Worm (Caenorhabditis elegans) whole organism, L1 larva: Measurements from ENCODE around the gene Y43F8B.3.

Experiments used
- C04F5.9 ChIP-seq: sonication (generic microtip); optimal IDR thresholded peaks from 2 replicates; lab custom pipeline; 2016; ENCODE audit warnings: missing genetic modification characterization, missing compliant biosample characterization
- Y116A8C.19 ChIP-seq: sonication (generic microtip); optimal IDR thresholded peaks from 2 replicates; lab custom pipeline; 2016; ENCODE audit warnings: missing compliant biosample characterization, missing genetic modification characterization, borderline replicate concordance
- aly-2 ChIP-seq: fragments of 150-350 bp; optimal IDR thresholded peaks from 2 replicates; lab custom pipeline; 2014; ENCODE audit warnings: missing biosample characterization, missing genetic modification characterization
- blmp-1 ChIP-seq: fragments of 150-350 bp; optimal IDR thresholded peaks from 2 replicates; lab custom pipeline; 2014; ENCODE audit warnings: missing biosample characterization, missing genetic modification characterization
- ceh-8 ChIP-seq: fragments of 200-800 bp; sonication (Bioruptor generic); optimal IDR thresholded peaks from 2 replicates; lab custom pipeline; 2018; ENCODE audit warnings: mild to moderate bottlenecking, missing genetic modification characterization, moderate library complexity, missing compliant biosample characterization
- ces-1 ChIP-seq: fragments of 150-350 bp; optimal IDR thresholded peaks from 2 replicates; lab custom pipeline; 2014; ENCODE audit warnings: missing biosample characterization, missing genetic modification reagents, missing genetic modification characterization
- elt-2 ChIP-seq: sonication (generic microtip); optimal IDR thresholded peaks from 2 replicates; lab custom pipeline; 2016; ENCODE audit warnings: missing genetic modification characterization, mild to moderate bottlenecking, inconsistent platforms, missing compliant biosample characterization, missing genetic modification reagents
- elt-3 ChIP-seq, 6 experiments: fragments of 150-350 bp in 1 of 6; sonication (generic microtip); optimal IDR thresholded peaks; 2 replicates each; lab custom pipeline; 2017 to 2018; ENCODE audit warnings: missing biosample characterization in 6 of 6, missing genetic modification characterization in 6 of 6, inconsistent platforms in 1 of 6
- fkh-8 ChIP-seq: sonication (generic microtip); optimal IDR thresholded peaks from 2 replicates; lab custom pipeline; 2016; ENCODE audit warnings: mild to moderate bottlenecking, missing genetic modification characterization, missing compliant biosample characterization
- fos-1 ChIP-seq: fragments of 150-350 bp; optimal IDR thresholded peaks from 2 replicates; lab custom pipeline; 2014; ENCODE audit warnings: missing biosample characterization, missing genetic modification characterization
- irx-1 ChIP-seq: sonication (generic microtip); optimal IDR thresholded peaks from 2 replicates; lab custom pipeline; 2016; ENCODE audit warnings: missing genetic modification characterization, missing compliant biosample characterization
- isw-1 ChIP-seq: fragments of 200-800 bp; sonication (Bioruptor generic); IDR thresholded peaks from 2 replicates; pipeline ENCODE4 v1.3.6; 2022; ENCODE audit warnings: missing genetic modification characterization, missing compliant biosample characterization
- jun-1 ChIP-seq: fragments of 150-350 bp; optimal IDR thresholded peaks from 2 replicates; lab custom pipeline; 2014; ENCODE audit warnings: missing biosample characterization, missing genetic modification reagents, missing genetic modification characterization
- lin-13 ChIP-seq: fragments of 150-350 bp; optimal IDR thresholded peaks from 2 replicates; lab custom pipeline; 2014; ENCODE audit warnings: missing biosample characterization, missing genetic modification reagents, missing genetic modification characterization
- lin-14 ChIP-seq: fragments of 200-800 bp; sonication (Bioruptor generic); optimal IDR thresholded peaks from 2 replicates; lab custom pipeline; 2018; ENCODE audit warnings: mild to moderate bottlenecking, missing genetic modification characterization, moderate library complexity, missing compliant biosample characterization
- lin-15B ChIP-seq: fragments of 150-350 bp; sonication (generic microtip); optimal IDR thresholded peaks from 3 replicates; lab custom pipeline; 2014; ENCODE audit warnings: missing biosample characterization, missing genetic modification characterization
- lin-35 ChIP-seq, 2 experiments: fragments of 150-350 bp; optimal IDR thresholded peaks; 2 replicates each; lab custom pipeline; 2014; ENCODE audit warnings: missing biosample characterization in 2 of 2, missing genetic modification characterization in 2 of 2, missing genetic modification reagents in 2 of 2
- mab-9 ChIP-seq: fragments of 200-800 bp; sonication (Bioruptor generic); IDR thresholded peaks from 2 replicates; pipeline ENCODE4 v1.3.6; 2022; ENCODE audit warnings: missing genetic modification reagents, missing genetic modification characterization, missing compliant biosample characterization
- mdl-1 ChIP-seq, 2 experiments: fragments of 150-350 bp; optimal IDR thresholded peaks; 2 replicates each; lab custom pipeline; 2014 to 2017; ENCODE audit warnings: missing biosample characterization in 2 of 2, missing genetic modification characterization in 2 of 2, inconsistent platforms in 1 of 2
- mef-2 ChIP-seq: fragments of 150-350 bp; optimal IDR thresholded peaks from 2 replicates; lab custom pipeline; 2014; ENCODE audit warnings: missing biosample characterization, missing genetic modification characterization
- nhr-11 ChIP-seq: fragments of 150-350 bp; optimal IDR thresholded peaks from 2 replicates; lab custom pipeline; 2014; ENCODE audit warnings: missing biosample characterization, missing genetic modification characterization
- nhr-19 ChIP-seq: fragments of 200-800 bp; sonication (Bioruptor generic); conservative IDR thresholded peaks from 2 replicates; pipeline ENCODE4 v1.3.6; 2022; ENCODE audit warnings: missing genetic modification characterization, missing compliant biosample characterization
- nhr-77 ChIP-seq: fragments of 150-350 bp; optimal IDR thresholded peaks from 2 replicates; lab custom pipeline; 2014; ENCODE audit warnings: missing biosample characterization, missing genetic modification characterization
- pag-3 ChIP-seq: sonication (generic microtip); optimal IDR thresholded peaks from 2 replicates; lab custom pipeline; 2017; ENCODE audit warnings: missing genetic modification characterization, mild to moderate bottlenecking, missing compliant biosample characterization, antibody characterized with exemption, borderline replicate concordance; ENCODE audit not compliant: insufficient read depth
- pax-3 ChIP-seq: fragments of 200-800 bp; sonication (Bioruptor generic); optimal IDR thresholded peaks from 2 replicates; lab custom pipeline; 2018; ENCODE audit warnings: mild to moderate bottlenecking, missing genetic modification characterization, moderate library complexity, missing compliant biosample characterization
- rnt-1 ChIP-seq: sonication (generic microtip); optimal IDR thresholded peaks from 2 replicates; lab custom pipeline; 2016; ENCODE audit warnings: mild to moderate bottlenecking, missing genetic modification characterization, moderate library complexity, missing compliant biosample characterization
- skn-1 ChIP-seq: fragments of 150-350 bp; optimal IDR thresholded peaks from 2 replicates; lab custom pipeline; 2014; ENCODE audit warnings: missing biosample characterization, missing genetic modification characterization
- snpc-4 ChIP-seq: fragments of 150-350 bp; optimal IDR thresholded peaks from 2 replicates; lab custom pipeline; 2014; ENCODE audit warnings: missing biosample characterization, missing genetic modification characterization
- sup-37 ChIP-seq: fragments of 200-800 bp; sonication (Bioruptor generic); optimal IDR thresholded peaks from 2 replicates; lab custom pipeline; 2018; ENCODE audit warnings: mild to moderate bottlenecking, missing genetic modification characterization, missing compliant biosample characterization
- unc-130 ChIP-seq: fragments of 150-350 bp; optimal IDR thresholded peaks from 2 replicates; lab custom pipeline; 2017; ENCODE audit warnings: missing biosample characterization, missing genetic modification characterization, inconsistent platforms
- unc-30 ChIP-seq: sonication (generic microtip); optimal IDR thresholded peaks from 2 replicates; lab custom pipeline; 2017; ENCODE audit warnings: missing biosample characterization, missing genetic modification characterization
- unc-62 ChIP-seq: fragments of 150-350 bp; optimal IDR thresholded peaks from 2 replicates; lab custom pipeline; 2014; ENCODE audit warnings: missing biosample characterization, missing genetic modification reagents, missing genetic modification characterization
- unc-86 ChIP-seq: sonication (generic microtip); optimal IDR thresholded peaks from 2 replicates; lab custom pipeline; 2016; ENCODE audit warnings: missing genetic modification characterization, missing compliant biosample characterization
- xbp-1 ChIP-seq: sonication (generic microtip); optimal IDR thresholded peaks from 2 replicates; lab custom pipeline; 2016; ENCODE audit warnings: missing genetic modification characterization, missing compliant biosample characterization
- zag-1 ChIP-seq: fragments of 150-350 bp; optimal IDR thresholded peaks from 2 replicates; lab custom pipeline; 2014; ENCODE audit warnings: missing biosample characterization, missing genetic modification characterization
- zip-4 ChIP-seq: fragments of 200-800 bp; sonication (Bioruptor generic); optimal IDR thresholded peaks from 2 replicates; lab custom pipeline; 2018; ENCODE audit warnings: mild to moderate bottlenecking, missing genetic modification characterization, moderate library complexity, missing compliant biosample characterization

The Y43F8B.3 gene

DNA sequence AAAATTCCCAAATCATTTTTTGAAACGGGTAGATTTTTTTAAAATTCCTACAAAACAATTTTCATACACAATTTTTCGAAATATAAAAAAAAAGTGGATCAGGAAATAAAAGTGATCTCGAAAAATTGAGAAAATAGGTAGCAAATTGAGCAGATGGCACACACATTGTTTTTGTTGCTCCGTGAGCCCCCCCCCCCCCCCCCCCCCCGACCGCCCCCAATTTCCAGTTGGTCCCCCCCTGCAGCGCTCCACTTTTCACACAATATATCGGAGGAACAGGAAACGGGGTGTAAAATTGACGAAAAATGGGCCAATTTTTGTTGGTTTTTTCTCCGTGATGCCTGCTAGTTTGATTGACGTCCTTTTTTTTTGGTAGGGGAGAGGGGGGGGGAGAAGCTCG, 38.0 kb downstream of the Y43F8B.3 start:
- TF ChIP-seq nhr-19 (0 out of 2 replicates have a peak, but pooled peaks have one; percentile 6), nhr-77 (tag; lab: Kevin White, UChicago) (no peak), ceh-8 (GFP tag; lab: Kevin White, UChicago) (peak; percentile 76), lin-14 (peak; percentile 77)
- TF ChIP-seq, all 84 proteins: peak for 3

- TF ChIP-seq Y116A8C.19 (tag; lab: Kevin White, UChicago) (no peak), jun-1 (tag; lab: Kevin White, UChicago) (no peak), nhr-77 (tag; lab: Kevin White, UChicago) (no peak), pag-3 (tag; lab: Kevin White, UChicago) (no peak), fkh-8 (tag; lab: Kevin White, UChicago) (no peak), blmp-1 (tag; lab: Kevin White, UChicago) (no peak), lin-35 (GFP tag; optimal IDR thresholded peaks at IDR 0.05; lab: Kevin White, UChicago) (no peak), aly-2 (tag; lab: Kevin White, UChicago) (no peak)
- TF ChIP-seq, all 84 proteins: peak for 0
Observed at ce11 chrV:19543509-19543908, 40.6 kb downstream of the Y43F8B.3 start.

DNA sequence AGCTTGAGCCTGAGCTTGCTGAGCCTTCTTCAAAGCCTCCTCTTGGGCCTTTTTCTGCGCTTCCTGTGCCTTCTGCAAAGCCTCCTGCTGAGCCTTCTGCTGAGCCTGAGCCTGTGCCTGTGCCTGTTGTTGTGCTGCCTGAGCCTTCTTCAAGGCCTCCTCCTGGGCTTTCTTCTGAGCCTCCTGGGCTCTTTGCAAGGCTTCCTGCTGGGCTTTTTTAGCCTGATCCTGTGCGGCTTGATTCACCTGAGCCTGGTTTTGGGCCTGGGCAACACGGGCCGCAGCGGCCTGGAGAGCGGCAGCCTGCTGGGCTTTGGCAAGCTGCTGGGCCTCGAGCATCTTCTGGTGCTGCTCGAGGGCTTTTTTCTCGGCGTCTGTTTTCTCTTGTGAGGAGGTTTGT, 42.1 kb downstream of the Y43F8B.3 start:
- TF ChIP-seq mef-2 (tag; lab: Kevin White, UChicago) (no peak), zip-4 (GFP tag; lab: Kevin White, UChicago) (no peak), mdl-1 (tag; optimal IDR thresholded peaks at IDR 0.05; lab: Kevin White, UChicago) (no peak), ceh-8 (GFP tag; lab: Kevin White, UChicago) (no peak), unc-130 (tag; lab: Kevin White, UChicago) (no peak), aly-2 (tag; lab: Kevin White, UChicago) (no peak)

- no peak for TF ChIP-seq snpc-4 (tag; lab: Kevin White, UChicago)
- TF ChIP-seq lin-13 (GFP tag; lab: Kevin White, UChicago): no peak
- TF ChIP-seq aly-2 (tag; lab: Kevin White, UChicago): no peak
- TF ChIP-seq nhr-77 (tag; lab: Kevin White, UChicago): no peak
Observed at ce11 chrV:19546100-19546499, 43.2 kb downstream of the Y43F8B.3 start, which contains the start of gene Y43F8B.1. Y43F8B.1 (minus strand) TSS chrV:19546200.

- TF ChIP-seq irx-1 (tag; lab: Kevin White, UChicago): no peak
- TF ChIP-seq xbp-1: no peak
- no peak for TF ChIP-seq mab-9 (GFP tag; lab: Robert Waterston, UW)
- no peak for TF ChIP-seq pag-3 (tag; lab: Kevin White, UChicago)
- TF ChIP-seq rnt-1 (tag; lab: Kevin White, UChicago): peak; percentile 52
- 0 out of 2 replicates have a peak, but pooled peaks have one; percentile 21 for TF ChIP-seq nhr-19
- no peak for TF ChIP-seq nhr-11
- TF ChIP-seq sup-37 (GFP tag; lab: Kevin White, UChicago): no peak
- no peak for TF ChIP-seq unc-86 (tag; lab: Kevin White, UChicago)
- TF ChIP-seq blmp-1 (tag; lab: Kevin White, UChicago): no peak
- TF ChIP-seq ces-1 (GFP tag; lab: Kevin White, UChicago): no peak
- no peak for TF ChIP-seq C04F5.9 (tag; lab: Kevin White, UChicago)
Observed at ce11 chrV:19546673-19547072, 43.8 kb downstream of the Y43F8B.3 start.

DNA sequence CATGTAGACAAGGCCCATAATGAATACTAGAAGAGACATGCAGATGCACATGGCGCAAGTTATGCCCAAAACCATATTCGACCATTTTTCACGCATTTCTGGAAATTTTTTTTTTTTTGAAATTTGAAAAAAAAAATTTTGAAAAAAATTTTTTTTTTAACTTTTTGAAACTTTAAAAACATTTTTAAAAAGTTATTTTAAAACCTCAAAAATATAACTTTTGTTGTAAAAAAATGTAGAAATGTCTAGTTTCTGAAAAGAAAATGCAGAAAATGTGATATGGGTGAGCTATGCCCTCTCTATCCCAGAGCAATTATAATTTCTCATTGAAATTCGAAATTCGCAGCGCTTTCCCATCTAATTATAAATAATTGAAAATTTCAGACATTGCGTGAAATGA, 46.8 kb downstream of the Y43F8B.3 start, which contains the start of gene Y43F8B.20:
Gene Y43F8B.20, minus strand, starts transcription at position 101 of the 400 bp plus-strand sequence.
- TF ChIP-seq lin-15B (tag; lab: Kevin White, UChicago) (no peak), elt-2 (no peak), elt-3 (tag; optimal IDR thresholded peaks at IDR 0.05; lab: Kevin White, UChicago) (no peak), unc-30 (no peak), pax-3 (no peak), unc-62 (GFP tag; lab: Kevin White, UChicago) (no peak), isw-1 (no peak), skn-1 (tag; lab: Kevin White, UChicago) (no peak), nhr-19 (no peak), fos-1 (tag; lab: Kevin White, UChicago) (no peak), zag-1 (tag; lab: Kevin White, UChicago) (no peak), rnt-1 (tag; lab: Kevin White, UChicago) (no peak)
